Fruit fly (Drosophila melanogaster): ENCODE measurements around the gene CG14086.
A peak's percentile ranks its signal among the peaks of the same experiment; 100 is the strongest.

Gene CG14086

dm6 chr3L:19288395-19288969 lies 12.9 kb downstream of the CG14086 start:
- TF ChIP-seq sens (GFP tag): peak; percentile 37
- no peak for TF ChIP-seq Taf1 (GFP tag; IDR thresholded peaks at IDR 0.05)
- TF ChIP-seq CG15479 (GFP tag; optimal IDR thresholded peaks at IDR 0.05): peak; percentile 67

- TF ChIP-seq H2.0 (GFP tag; IDR thresholded peaks at IDR 0.05) (no peak), ind (GFP tag; optimal IDR thresholded peaks at IDR 0.05) (no peak), CG13894 (tag; optimal IDR thresholded peaks at IDR 0.05) (no peak), zfh2 (GFP tag; optimal IDR thresholded peaks at IDR 0.05) (no peak), pan (optimal IDR thresholded peaks at IDR 0.05) (no peak), pan (GFP tag; optimal IDR thresholded peaks at IDR 0.05 in 1 of 2, IDR thresholded peaks at IDR 0.05 in 1 of 2) (no peak), exex (tag; optimal IDR thresholded peaks at IDR 0.05) (peak; percentile 99), CG1647 (GFP tag; optimal IDR thresholded peaks at IDR 0.05) (no peak), Stat92E (GFP tag; optimal IDR thresholded peaks at IDR 0.05) (no peak), lab (GFP tag; optimal IDR thresholded peaks at IDR 0.05) (peak; percentile 4), bigmax (GFP tag; optimal IDR thresholded peaks at IDR 0.05) (no peak), abd-A (tag; optimal IDR thresholded peaks at IDR 0.05) (no peak), ci (GFP tag; IDR thresholded peaks at IDR 0.05) (no peak), CG10543 (GFP tag; optimal IDR thresholded peaks at IDR 0.05) (peak; percentile 8), CG15479 (GFP tag; optimal IDR thresholded peaks at IDR 0.05) (peak; percentile 21), CG11723 (GFP tag; optimal IDR thresholded peaks at IDR 0.05) (no peak), bowl (GFP tag; IDR thresholded peaks at IDR 0.05) (no peak), CG18599 (GFP tag; optimal IDR thresholded peaks at IDR 0.05) (peak; percentile 15), CG7745 (tag; optimal IDR thresholded peaks at IDR 0.05) (peak; percentile 4), zen2 (GFP tag; IDR thresholded peaks at IDR 0.05; ENCODE audit: partially characterized antibody) (no peak), CG14965 (GFP tag; optimal IDR thresholded peaks at IDR 0.05; ENCODE audit: borderline replicate concordance) (no peak), nerfin-1 (tag; optimal IDR thresholded peaks at IDR 0.05) (no peak), sug (tag; optimal IDR thresholded peaks at IDR 0.05) (peak; percentile 85), Pdp1 (GFP tag; optimal IDR thresholded peaks at IDR 0.05) (peak in 1 of 2 experiments; percentile 2), sqz (GFP tag; optimal IDR thresholded peaks at IDR 0.05) (no peak), gro (GFP tag; optimal IDR thresholded peaks at IDR 0.05) (peak; percentile 36), CG11398 (GFP tag; optimal IDR thresholded peaks at IDR 0.05) (no peak), Atf6 (GFP tag; IDR thresholded peaks at IDR 0.05) (0 out of 2 replicates have a peak, but pooled peaks have one; percentile 24), run (tag; optimal IDR thresholded peaks at IDR 0.05) (peak; percentile 68), disco-r (GFP tag; optimal IDR thresholded peaks at IDR 0.05) (no peak), GATAe (GFP tag; conservative IDR thresholded peaks at IDR 0.05) (peak; percentile 37; the same call in 1 of the 2 replicates), Rfx (GFP tag; IDR thresholded peaks at IDR 0.05) (no peak), eyg (GFP tag; optimal IDR thresholded peaks at IDR 0.05) (no peak), grn (GFP tag; optimal IDR thresholded peaks at IDR 0.05) (peak; percentile 84), maf-S (GFP tag; optimal IDR thresholded peaks at IDR 0.05) (no peak), mirr (GFP tag; optimal IDR thresholded peaks at IDR 0.05) (peak; percentile 95), CG34376 (GFP tag; optimal IDR thresholded peaks at IDR 0.05) (peak; percentile 26), danr (GFP tag; IDR thresholded peaks at IDR 0.05) (no peak)
Observed at dm6 chr3L:19289411-19289810, 13.8 kb downstream of the CG14086 start.

Data from whole organism, embryonic.